Worm (Caenorhabditis elegans): ENCODE results near the gene F55G7.3.

Gene F55G7.3

DNA sequence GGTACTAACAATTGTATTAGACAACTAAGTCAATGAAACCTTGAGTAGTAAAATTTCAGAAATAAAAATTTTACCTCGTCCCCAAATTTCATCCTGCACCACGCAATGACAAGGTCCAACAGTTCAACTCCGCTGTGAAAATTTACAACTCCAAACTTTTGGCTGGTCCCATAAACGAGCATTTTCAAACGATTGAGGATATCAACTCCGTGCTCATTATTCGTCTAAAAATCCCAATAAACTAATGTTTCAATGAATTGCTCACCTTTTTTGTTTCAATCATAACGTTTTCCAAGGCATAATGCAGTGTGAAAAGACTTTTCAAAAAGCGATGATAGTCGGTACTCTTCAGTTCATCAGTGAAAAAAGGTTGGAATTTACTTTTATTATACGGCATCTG, 35.2 kb downstream of the F55G7.3 start:
- TF ChIP-seq unc-62 (GFP tag; optimal IDR thresholded peaks at IDR 0.05 in 1 of 2) (peak in 1 of 2 experiments; percentile 95), unc-62 (tag; optimal IDR thresholded peaks at IDR 0.05) (no peak), daf-16 (GFP tag; optimal IDR thresholded peaks at IDR 0.05) (no peak), daf-16 (tag; optimal IDR thresholded peaks at IDR 0.05) (no peak)

ce11 chrX:11902661-11903060, 39.2 kb downstream of the F55G7.3 start, which contains the start of gene Y62H9A.10:
TSS of gene Y62H9A.10 (minus strand) at chrX:11902761.
- no peak for TF ChIP-seq nhr-76 (tag; optimal IDR thresholded peaks at IDR 0.05)
- no peak for TF ChIP-seq egl-27 (tag; optimal IDR thresholded peaks at IDR 0.05)
- TF ChIP-seq T26A8.4 (GFP tag; IDR thresholded peaks at IDR 0.05): no peak
- TF ChIP-seq hif-1 (tag; optimal IDR thresholded peaks at IDR 0.05): no peak
- TF ChIP-seq F37D6.2 (tag; optimal IDR thresholded peaks at IDR 0.05): no peak
- TF ChIP-seq ceh-82 (tag; optimal IDR thresholded peaks at IDR 0.05): no peak
- TF ChIP-seq aha-1 (tag): no peak
- TF ChIP-seq lir-3 (tag; optimal IDR thresholded peaks at IDR 0.05): no peak
- no peak for TF ChIP-seq ces-1 (GFP tag; optimal IDR thresholded peaks at IDR 0.05)
- TF ChIP-seq ctbp-1 (GFP tag; IDR thresholded peaks at IDR 0.05): no peak
- no peak for TF ChIP-seq nhr-102 (tag; optimal IDR thresholded peaks at IDR 0.05)
- no peak for TF ChIP-seq mep-1 (tag; optimal IDR thresholded peaks at IDR 0.05)

DNA sequence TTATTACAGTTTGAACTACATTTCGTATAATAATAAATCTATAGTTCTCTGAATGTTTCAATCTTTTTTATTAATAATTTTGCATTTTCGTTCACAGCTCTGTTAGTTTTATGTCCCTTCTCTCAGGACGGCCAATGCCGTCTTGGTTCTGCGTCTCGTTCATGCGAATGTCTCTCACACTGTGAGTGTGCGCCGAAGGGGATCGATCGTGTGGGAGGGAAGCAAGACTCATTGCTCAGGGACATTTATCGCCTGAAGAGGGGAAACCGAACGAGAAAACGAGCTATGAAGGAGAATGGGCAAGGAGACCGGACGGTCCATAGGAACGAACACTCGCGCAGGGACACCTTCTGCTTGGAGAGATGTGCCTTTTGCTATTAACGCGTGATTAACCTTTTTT, 42.8 kb downstream of the F55G7.3 start:
- TF ChIP-seq ctbp-1 (GFP tag; IDR thresholded peaks at IDR 0.05) (no peak), nhr-42 (GFP tag; IDR thresholded peaks at IDR 0.05) (no peak), aha-1 (tag) (peak; percentile 57), aly-2 (tag; optimal IDR thresholded peaks at IDR 0.05) (no peak), ceh-28 (tag; optimal IDR thresholded peaks at IDR 0.05) (peak; percentile 43), unc-62 (GFP tag; optimal IDR thresholded peaks at IDR 0.05 in 1 of 2) (peak in 1 of 2 experiments; percentile 85), unc-62 (tag; optimal IDR thresholded peaks at IDR 0.05) (no peak), F37D6.2 (tag; optimal IDR thresholded peaks at IDR 0.05) (peak; percentile 51), R02D3.7 (tag; optimal IDR thresholded peaks at IDR 0.05) (no peak), F10B5.3 (tag; optimal IDR thresholded peaks at IDR 0.05) (peak; percentile 12), rbr-2 (tag; optimal IDR thresholded peaks at IDR 0.05) (peak; percentile 46), hmg-1.1 (GFP tag; IDR thresholded peaks at IDR 0.05) (no peak; the same call in 1 of the 2 replicates)

DNA sequence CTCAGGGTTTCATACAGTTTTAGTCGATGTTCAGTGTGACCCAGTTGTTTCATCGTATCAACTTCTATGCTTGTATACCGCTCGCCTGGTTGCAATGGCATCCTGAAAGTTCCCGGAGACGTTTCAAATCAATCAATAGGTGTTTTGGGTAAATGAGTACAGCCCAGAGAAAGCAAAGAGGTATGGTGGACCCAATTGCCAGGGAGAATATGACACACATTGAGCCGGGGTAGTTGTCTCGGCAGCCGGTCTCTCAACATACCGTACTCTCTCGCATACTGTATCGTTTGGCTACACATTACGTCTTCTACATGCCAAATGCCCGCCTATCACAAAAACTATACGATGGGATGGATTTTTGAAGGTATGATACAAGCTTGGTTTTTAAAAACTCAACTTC, 43.8 kb downstream of the F55G7.3 start, which contains the start of gene Y62H9A.9:
Gene Y62H9A.9, minus strand, starts transcription at position 101 of the 400 bp plus-strand sequence.
- no peak for TF ChIP-seq lim-7 (GFP tag; IDR thresholded peaks at IDR 0.05)
- no peak for TF ChIP-seq lin-13 (GFP tag; optimal IDR thresholded peaks at IDR 0.05)
- TF ChIP-seq daf-19 (GFP tag; conservative IDR thresholded peaks at IDR 0.05): no peak
- no peak for TF ChIP-seq nhr-11 (tag; optimal IDR thresholded peaks at IDR 0.05)
- no peak for TF ChIP-seq ctbp-1 (GFP tag; IDR thresholded peaks at IDR 0.05)
- TF ChIP-seq vab-7 (GFP tag; IDR thresholded peaks at IDR 0.05): no peak
- TF ChIP-seq nhr-77 (tag; optimal IDR thresholded peaks at IDR 0.05): no peak
- no peak for TF ChIP-seq nhr-48 (tag; optimal IDR thresholded peaks at IDR 0.05)
- no peak for TF ChIP-seq lin-15B (tag; optimal IDR thresholded peaks at IDR 0.05)
- TF ChIP-seq pqm-1 (tag; optimal IDR thresholded peaks at IDR 0.05): no peak
- no peak for TF ChIP-seq zfp-3 (GFP tag; conservative IDR thresholded peaks at IDR 0.05)
- TF ChIP-seq tag-97 (GFP tag; IDR thresholded peaks at IDR 0.05): no peak
- TF ChIP-seq snpc-1.2 (GFP tag; IDR thresholded peaks at IDR 0.05): no peak

DNA sequence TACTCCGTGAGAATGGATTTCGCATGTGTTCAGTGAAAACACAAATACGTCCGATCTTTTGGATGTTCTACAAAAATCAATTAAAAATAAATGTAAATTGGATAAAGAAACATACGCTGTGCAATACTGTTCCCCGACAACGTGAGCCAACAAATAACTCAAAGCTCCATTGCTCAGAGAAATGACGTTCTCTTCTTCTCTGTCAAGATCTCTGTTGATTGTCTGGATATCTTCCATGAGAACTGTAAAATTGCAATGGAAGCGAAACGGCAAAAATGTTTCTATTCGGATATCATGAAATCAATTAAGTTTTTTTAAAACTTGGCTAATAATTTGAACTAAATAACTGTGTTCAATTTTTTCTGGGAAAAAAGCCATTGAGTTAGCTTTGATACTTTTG, 45.1 kb downstream of the F55G7.3 start:
- TF ChIP-seq aha-1 (tag): peak; percentile 93
- TF ChIP-seq snpc-4 (tag; optimal IDR thresholded peaks at IDR 0.05): no peak
- TF ChIP-seq ztf-11 (tag; optimal IDR thresholded peaks at IDR 0.05): no peak

All from whole organism, L4 larva.